Worm (Caenorhabditis elegans) whole organism, L2 larva: Measurements from ENCODE around the gene nprl-3.

Experiments
- C34F6.9 ChIP-seq: fragments of 150-350 bp; optimal IDR thresholded peaks from 2 replicates; lab custom pipeline; 2014; ENCODE audit warnings: missing biosample characterization, missing genetic modification characterization
- F13H6.1 ChIP-seq: sonication (generic microtip); optimal IDR thresholded peaks from 2 replicates; lab custom pipeline; 2016; ENCODE audit warnings: missing genetic modification characterization, missing compliant biosample characterization
- R02D3.7 ChIP-seq: fragments of 150-350 bp; optimal IDR thresholded peaks from 2 replicates; lab custom pipeline; 2014; ENCODE audit warnings: missing biosample characterization, missing genetic modification characterization
- ZK546.5 ChIP-seq: sonication (generic microtip); optimal IDR thresholded peaks from 2 replicates; lab custom pipeline; 2017; ENCODE audit warnings: missing biosample characterization, missing genetic modification characterization
- alr-1 ChIP-seq: fragments of 150-350 bp; optimal IDR thresholded peaks from 2 replicates; lab custom pipeline; 2014; ENCODE audit warnings: missing biosample characterization, missing genetic modification characterization
- blmp-1 ChIP-seq: sonication (generic microtip); optimal IDR thresholded peaks from 2 replicates; lab custom pipeline; 2017; ENCODE audit warnings: missing genetic modification characterization, mild to moderate bottlenecking, missing compliant biosample characterization, antibody characterized with exemption, moderate library complexity; ENCODE audit not compliant: insufficient read depth
- ceh-16 ChIP-seq: fragments of 150-350 bp; optimal IDR thresholded peaks from 2 replicates; lab custom pipeline; 2014; ENCODE audit warnings: missing biosample characterization, missing genetic modification characterization
- ceh-82 ChIP-seq: fragments of 150-350 bp; optimal IDR thresholded peaks from 2 replicates; lab custom pipeline; 2014; ENCODE audit warnings: missing biosample characterization, missing genetic modification characterization
- crh-2 ChIP-seq: sonication (generic microtip); optimal IDR thresholded peaks from 2 replicates; lab custom pipeline; 2017; ENCODE audit warnings: missing biosample characterization, missing genetic modification characterization
- egl-27 ChIP-seq: sonication (generic microtip); optimal IDR thresholded peaks from 3 replicates; lab custom pipeline; 2017; ENCODE audit warnings: missing biosample characterization, missing genetic modification reagents, missing genetic modification characterization
- elt-3 ChIP-seq: sonication (generic microtip); optimal IDR thresholded peaks from 2 replicates; lab custom pipeline; 2017; ENCODE audit warnings: missing biosample characterization, missing genetic modification characterization
- fos-1 ChIP-seq: fragments of 150-350 bp; optimal IDR thresholded peaks from 2 replicates; lab custom pipeline; 2014; ENCODE audit warnings: missing biosample characterization, missing genetic modification characterization
- gmeb-1 ChIP-seq: fragments of 150-350 bp; optimal IDR thresholded peaks from 2 replicates; lab custom pipeline; 2014; ENCODE audit warnings: missing biosample characterization, missing genetic modification characterization
- lin-11 ChIP-seq: fragments of 150-350 bp; sonication (generic microtip); optimal IDR thresholded peaks from 2 replicates; lab custom pipeline; 2014; ENCODE audit warnings: missing biosample characterization, missing genetic modification characterization, inconsistent platforms, mixed read lengths
- lin-13 ChIP-seq: fragments of 150-350 bp; optimal IDR thresholded peaks from 2 replicates; lab custom pipeline; 2014; ENCODE audit warnings: missing biosample characterization, missing genetic modification reagents, missing genetic modification characterization
- lin-39 ChIP-seq: fragments of 150-350 bp; optimal IDR thresholded peaks from 2 replicates; lab custom pipeline; 2014; ENCODE audit warnings: missing biosample characterization, missing genetic modification reagents, missing genetic modification characterization
- lsy-2 ChIP-seq, 2 experiments: fragments of 150-350 bp in 1 of 2; sonication (generic microtip) in 1 of 2; optimal IDR thresholded peaks; 2 replicates each; lab custom pipeline; 2014 to 2017; ENCODE audit warnings: missing biosample characterization in 2 of 2, missing genetic modification characterization in 2 of 2
- mab-5 ChIP-seq: fragments of 150-350 bp; optimal IDR thresholded peaks from 2 replicates; lab custom pipeline; 2014; ENCODE audit warnings: missing biosample characterization, missing genetic modification characterization
- nhr-10 ChIP-seq: sonication (generic microtip); optimal IDR thresholded peaks from 2 replicates; lab custom pipeline; 2017; ENCODE audit warnings: missing biosample characterization, missing genetic modification characterization
- nhr-12 ChIP-seq: fragments of 150-350 bp; optimal IDR thresholded peaks from 2 replicates; lab custom pipeline; 2014; ENCODE audit warnings: missing biosample characterization, missing genetic modification characterization
- nhr-129 ChIP-seq: fragments of 150-350 bp; optimal IDR thresholded peaks from 2 replicates; lab custom pipeline; 2014; ENCODE audit warnings: missing biosample characterization, missing genetic modification characterization
- nhr-21 ChIP-seq: fragments of 150-350 bp; optimal IDR thresholded peaks from 2 replicates; lab custom pipeline; 2014; ENCODE audit warnings: missing biosample characterization, missing genetic modification characterization
- nhr-23 ChIP-seq: fragments of 150-350 bp; optimal IDR thresholded peaks from 2 replicates; lab custom pipeline; 2014; ENCODE audit warnings: missing biosample characterization, missing genetic modification reagents, missing genetic modification characterization
- nhr-25 ChIP-seq: fragments of 150-350 bp; sonication (generic microtip); optimal IDR thresholded peaks from 3 replicates; lab custom pipeline; 2014; ENCODE audit warnings: missing biosample characterization, missing genetic modification characterization
- nhr-6 ChIP-seq: fragments of 150-350 bp; optimal IDR thresholded peaks from 2 replicates; lab custom pipeline; 2014; ENCODE audit warnings: missing biosample characterization, missing genetic modification characterization
- sem-4 ChIP-seq: fragments of 150-350 bp; optimal IDR thresholded peaks from 2 replicates; lab custom pipeline; 2014; ENCODE audit warnings: missing biosample characterization, missing genetic modification reagents, missing genetic modification characterization
- skn-1 ChIP-seq: sonication (generic microtip); optimal IDR thresholded peaks from 2 replicates; lab custom pipeline; 2017; ENCODE audit warnings: missing biosample characterization, missing genetic modification characterization
- sma-3 ChIP-seq: sonication (generic microtip); optimal IDR thresholded peaks from 2 replicates; lab custom pipeline; 2016; ENCODE audit warnings: missing genetic modification reagents, missing genetic modification characterization, missing compliant biosample characterization
- sma-9 ChIP-seq, 2 experiments: fragments of 150-350 bp in 1 of 2; sonication (generic microtip) in 1 of 2; optimal IDR thresholded peaks; 2 replicates each; lab custom pipeline; 2014 to 2016; ENCODE audit warnings: missing genetic modification characterization in 2 of 2, mild to moderate bottlenecking in 1 of 2, missing biosample characterization in 1 of 2, missing compliant biosample characterization in 1 of 2, missing genetic modification reagents in 1 of 2, moderate library complexity in 1 of 2
- unc-39 ChIP-seq: fragments of 150-350 bp; optimal IDR thresholded peaks from 2 replicates; lab custom pipeline; 2014; ENCODE audit warnings: missing biosample characterization, missing genetic modification characterization
- unc-55 ChIP-seq: fragments of 150-350 bp; sonication (generic microtip); optimal IDR thresholded peaks from 3 replicates; lab custom pipeline; 2014; ENCODE audit warnings: missing biosample characterization, missing genetic modification reagents, missing genetic modification characterization
- ztf-1 ChIP-seq: fragments of 200-800 bp; sonication (Bioruptor generic); conservative IDR thresholded peaks from 2 replicates; pipeline ENCODE4 v1.3.6; 2022; ENCODE audit warnings: missing genetic modification characterization, missing compliant biosample characterization
- ztf-11 ChIP-seq: sonication (generic microtip); optimal IDR thresholded peaks from 2 replicates; lab custom pipeline; 2017; ENCODE audit warnings: missing biosample characterization, missing genetic modification characterization
- ztf-4 ChIP-seq: fragments of 150-350 bp; optimal IDR thresholded peaks from 2 replicates; lab custom pipeline; 2014; ENCODE audit warnings: missing biosample characterization, missing genetic modification characterization

The nprl-3 gene

ce11 chrIV:8289505-8289579 lies 8.0 kb upstream of the nprl-3 start, which contains the start of gene nucl-1:
TSS of gene nucl-1 (minus strand) at chrIV:8289530.
- no peak for TF ChIP-seq lin-39 (tag; lab: Kevin White, UChicago)
- TF ChIP-seq nhr-12 (tag; lab: Kevin White, UChicago), result no peak
- TF ChIP-seq lin-11, result no peak
- TF ChIP-seq ztf-4, result no peak
- no peak for TF ChIP-seq mab-5 (tag; lab: Kevin White, UChicago)
- no peak for TF ChIP-seq sma-9 (GFP tag; optimal IDR thresholded peaks at IDR 0.05; lab: Kevin White, UChicago)
- TF ChIP-seq sma-9 (tag; optimal IDR thresholded peaks at IDR 0.05; lab: Kevin White, UChicago), result no peak
- no peak for TF ChIP-seq crh-2 (tag; lab: Kevin White, UChicago)
- TF ChIP-seq nhr-10, result no peak
- no peak for TF ChIP-seq skn-1
- no peak for TF ChIP-seq gmeb-1
- TF ChIP-seq nhr-6 (tag; lab: Kevin White, UChicago), result no peak
- TF ChIP-seq ztf-1 (GFP tag; lab: Robert Waterston, UW), result no peak

ce11 chrIV:8289580-8290323 lies 7.5 kb upstream of the nprl-3 start, which contains the start of gene daf-31:
TSS of gene daf-31 (plus strand) at chrIV:8290273.
- TF ChIP-seq elt-3 (tag; lab: Kevin White, UChicago), result no peak
- peak; percentile 29 for TF ChIP-seq lin-13 (GFP tag; lab: Kevin White, UChicago)
- TF ChIP-seq lsy-2 (tag; optimal IDR thresholded peaks at IDR 0.05; lab: Kevin White, UChicago), result peak in 1 of 2 experiments; percentile 77
- peak; percentile 76 for TF ChIP-seq unc-55 (GFP tag; lab: Kevin White, UChicago)
- TF ChIP-seq ceh-82 (tag; lab: Kevin White, UChicago), result no peak
- peak; percentile 57 for TF ChIP-seq nhr-129 (tag; lab: Kevin White, UChicago)
- peak; percentile 28 for TF ChIP-seq F13H6.1
- peak; percentile 4 for TF ChIP-seq sma-9 (GFP tag; optimal IDR thresholded peaks at IDR 0.05; lab: Kevin White, UChicago)
- TF ChIP-seq sma-9 (tag; optimal IDR thresholded peaks at IDR 0.05; lab: Kevin White, UChicago), result no peak
- peak; percentile 58 for TF ChIP-seq C34F6.9 (tag; lab: Kevin White, UChicago)
- TF ChIP-seq gmeb-1, result peak; percentile 54
- TF ChIP-seq crh-2 (tag; lab: Kevin White, UChicago), result peak; percentile 19
- TF ChIP-seq nhr-21 (tag; lab: Kevin White, UChicago), result no peak
- TF ChIP-seq nhr-23, result no peak
- TF ChIP-seq fos-1 (tag; lab: Kevin White, UChicago), result peak; percentile 31

- TF ChIP-seq lin-13 (GFP tag; lab: Kevin White, UChicago) (no peak), alr-1 (no peak), sma-9 (GFP tag; optimal IDR thresholded peaks at IDR 0.05; lab: Kevin White, UChicago) (no peak), sma-9 (tag; optimal IDR thresholded peaks at IDR 0.05; lab: Kevin White, UChicago) (no peak), ceh-16 (tag; lab: Kevin White, UChicago) (no peak), ZK546.5 (tag; lab: Kevin White, UChicago) (no peak), unc-55 (GFP tag; lab: Kevin White, UChicago) (no peak), ztf-11 (tag; lab: Kevin White, UChicago) (no peak), R02D3.7 (tag; lab: Kevin White, UChicago) (no peak), sma-3 (GFP tag; lab: Kevin White, UChicago) (no peak), nhr-25 (tag; lab: Kevin White, UChicago) (no peak), egl-27 (no peak), lin-39 (tag; lab: Kevin White, UChicago) (no peak), unc-39 (tag; lab: Kevin White, UChicago) (no peak), blmp-1 (tag; lab: Kevin White, UChicago) (no peak), sem-4 (tag; lab: Kevin White, UChicago) (no peak), skn-1 (no peak), ztf-1 (GFP tag; lab: Robert Waterston, UW) (no peak)
Observed at ce11 chrIV:8291232-8291631, 6.1 kb upstream of the nprl-3 start, which contains the start of gene K07H8.2. TSS of gene K07H8.2 (plus strand) at chrIV:8291532.

ce11 chrIV:8294650-8295049 lies 2.6 kb upstream of the nprl-3 start, which contains the start of gene tbce-1:
TSS of gene tbce-1 (plus strand) at chrIV:8294690.
- TF ChIP-seq nhr-21 (tag; lab: Kevin White, UChicago), result no peak
- no peak for TF ChIP-seq nhr-129 (tag; lab: Kevin White, UChicago)
- TF ChIP-seq, all 48 proteins: peak for 0
